Fruit fly (Drosophila melanogaster) whole organism, embryonic: Measurements from ENCODE around the gene RpS3.

Experiments used
- Bgb ChIP-seq: fragments of 200-800 bp; sonication (Bioruptor generic); IDR thresholded peaks from 2 replicates; pipeline ENCODE4 v1.3.6; 2022; ENCODE audit warnings: missing biosample characterization, missing genetic modification characterization; ENCODE audit not compliant: partially characterized antibody
- CG10366 ChIP-seq: fragments of 200-800 bp; sonication (Bioruptor generic); IDR thresholded peaks from 2 replicates; pipeline ENCODE4 v1.3.6; 2022; ENCODE audit warnings: missing biosample characterization, missing genetic modification characterization
- CG13894 ChIP-seq: fragments of 200-800 bp; sonication (Bioruptor generic); optimal IDR thresholded peaks from 3 replicates; lab custom pipeline; 2018; ENCODE audit warnings: missing biosample characterization, mild to moderate bottlenecking, missing genetic modification characterization, moderate library complexity
- CG15514 ChIP-seq: fragments of 200-800 bp; sonication (Bioruptor generic); optimal IDR thresholded peaks from 3 replicates; lab custom pipeline; 2017; ENCODE audit warnings: missing biosample characterization, missing genetic modification characterization, mild to moderate bottlenecking, moderate library complexity, missing genetic modification reagents
- CG15601 ChIP-seq: fragments of 200-800 bp; sonication (Bioruptor generic); optimal IDR thresholded peaks from 3 replicates; lab custom pipeline; 2019; ENCODE audit warnings: missing biosample characterization, mild to moderate bottlenecking, missing genetic modification characterization, moderate library complexity
- CG1603 ChIP-seq: fragments of 200-800 bp; sonication (Bioruptor generic); optimal IDR thresholded peaks from 2 replicates; lab custom pipeline; 2019; ENCODE audit warnings: missing biosample characterization, mild to moderate bottlenecking, missing genetic modification characterization, moderate library complexity
- CG2199 ChIP-seq: fragments of 200-800 bp; sonication (Bioruptor generic); IDR thresholded peaks from 3 replicates; pipeline ENCODE4 v1.3.6; 2022; ENCODE audit warnings: missing biosample characterization, missing genetic modification characterization
- CG34224 ChIP-seq: fragments of 200-800 bp; sonication (Bioruptor generic); IDR thresholded peaks from 3 replicates; pipeline ENCODE4 v1.3.6; 2022; ENCODE audit warnings: missing biosample characterization, missing genetic modification characterization; ENCODE audit not compliant: partially characterized antibody
- CG9797 ChIP-seq: fragments of 200-800 bp; sonication (Bioruptor generic); optimal IDR thresholded peaks from 3 replicates; lab custom pipeline; 2018; ENCODE audit warnings: missing biosample characterization, mild to moderate bottlenecking, missing genetic modification characterization
- D ChIP-seq, 2 experiments: fragments of 200-800 bp in 1 of 2; fragments of >200 bp in 1 of 2; sonication (Bioruptor generic) in 1 of 2; optimal IDR thresholded peaks; 2 replicates in 1 of 2; 3 replicates in 1 of 2; lab custom pipeline; 2017; ENCODE audit warnings: mild to moderate bottlenecking in 1 of 2, missing biosample characterization in 1 of 2, missing genetic modification characterization in 1 of 2, missing genetic modification reagents in 1 of 2
- Deaf1 ChIP-seq: fragments of 200-800 bp; optimal IDR thresholded peaks from 3 replicates; lab custom pipeline; 2019; ENCODE audit warnings: missing biosample characterization, mild to moderate bottlenecking, missing genetic modification characterization, moderate library complexity
- Dip2 ChIP-seq: fragments of 200-800 bp; sonication (Bioruptor generic); IDR thresholded peaks from 2 replicates; pipeline ENCODE4 v1.3.6; 2022; ENCODE audit warnings: missing biosample characterization, missing genetic modification characterization
- E2f2 ChIP-seq: fragments of 200-800 bp; sonication (Bioruptor generic); IDR thresholded peaks from 2 replicates; pipeline ENCODE4 v1.3.6; 2022; ENCODE audit warnings: missing biosample characterization, missing genetic modification characterization
- HLH4C ChIP-seq: fragments of 200-800 bp; sonication (Bioruptor generic); IDR thresholded peaks from 3 replicates; pipeline ENCODE4 v1.3.6; 2022; ENCODE audit warnings: missing biosample characterization, missing genetic modification characterization; ENCODE audit not compliant: partially characterized antibody
- Hr3 ChIP-seq: fragments of 200-800 bp; sonication (Bioruptor generic); optimal IDR thresholded peaks from 3 replicates; lab custom pipeline; 2016; ENCODE audit warnings: missing biosample characterization, missing genetic modification characterization
- Hr78 ChIP-seq, 2 experiments: fragments of 200-800 bp in 1 of 2; fragments of >200 bp in 1 of 2; sonication (Bioruptor generic) in 1 of 2; optimal IDR thresholded peaks; 2 replicates each; lab custom pipeline; 2017 to 2019; ENCODE audit warnings: missing biosample characterization in 2 of 2, missing genetic modification characterization in 2 of 2, mild to moderate bottlenecking in 1 of 2, moderate library complexity in 1 of 2
- Hsf ChIP-seq: fragments of 200-800 bp; sonication (Bioruptor generic); optimal IDR thresholded peaks from 3 replicates; lab custom pipeline; 2016; ENCODE audit warnings: missing biosample characterization, missing genetic modification characterization
- Jarid2 ChIP-seq: fragments of 200-800 bp; sonication (Bioruptor generic); optimal IDR thresholded peaks from 3 replicates; lab custom pipeline; 2017; ENCODE audit warnings: mild to moderate bottlenecking, missing biosample characterization, missing genetic modification reagents, missing genetic modification characterization
- Pdp1 ChIP-seq, 2 experiments: fragments of 200-800 bp; sonication (Bioruptor generic); optimal IDR thresholded peaks; 3 replicates each; lab custom pipeline; 2016; ENCODE audit warnings: missing biosample characterization in 2 of 2, missing genetic modification characterization in 2 of 2, mild to moderate bottlenecking in 1 of 2, moderate library complexity in 1 of 2
- Trl ChIP-seq, 3 experiments: fragments of >200 bp in 2 of 3; fragments of 200-800 bp in 1 of 3; sonication (Bioruptor generic) in 1 of 3; optimal IDR thresholded peaks; 2 replicates in 1 of 3; 3 replicates in 2 of 3; lab custom pipeline; 2016 to 2017; ENCODE audit warnings: missing biosample characterization in 1 of 3, missing genetic modification characterization in 1 of 3
- abd-A ChIP-seq: fragments of 200-800 bp; sonication (Bioruptor generic); optimal IDR thresholded peaks from 3 replicates; lab custom pipeline; 2019; ENCODE audit warnings: missing biosample characterization, mild to moderate bottlenecking, missing genetic modification characterization, moderate library complexity
- bbx ChIP-seq: fragments of 200-800 bp; sonication (Bioruptor generic); IDR thresholded peaks from 2 replicates; pipeline ENCODE4 v1.3.6; 2022; ENCODE audit warnings: missing biosample characterization, missing genetic modification characterization; ENCODE audit not compliant: partially characterized antibody
- bsh ChIP-seq, 2 experiments: fragments of 200-800 bp; sonication (Bioruptor generic); optimal IDR thresholded peaks; 2 replicates each; lab custom pipeline; 2017 to 2018; ENCODE audit warnings: mild to moderate bottlenecking in 2 of 2, missing biosample characterization in 2 of 2, missing genetic modification characterization in 2 of 2, moderate library complexity in 1 of 2
- chinmo ChIP-seq: fragments of 200-800 bp; sonication (Bioruptor generic); IDR thresholded peaks from 4 replicates; pipeline ENCODE4 v1.3.6; 2022; ENCODE audit warnings: missing biosample characterization, missing genetic modification characterization; ENCODE audit not compliant: partially characterized antibody
- crol ChIP-seq: fragments of 200-800 bp; sonication (Bioruptor generic); IDR thresholded peaks from 2 replicates; pipeline ENCODE4 v1.3.6; 2022; ENCODE audit warnings: missing biosample characterization, missing genetic modification characterization
- crp ChIP-seq, 2 experiments: fragments of 200-800 bp; sonication (Bioruptor generic); optimal IDR thresholded peaks; 2 replicates in 1 of 2; 3 replicates in 1 of 2; lab custom pipeline; 2017; ENCODE audit warnings: missing biosample characterization in 2 of 2, missing genetic modification characterization in 2 of 2, mild to moderate bottlenecking in 1 of 2, moderate library complexity in 1 of 2
- ewg ChIP-seq: fragments of 200-800 bp; sonication (Bioruptor generic); optimal IDR thresholded peaks from 3 replicates; lab custom pipeline; 2017; ENCODE audit warnings: mild to moderate bottlenecking, missing biosample characterization, missing genetic modification reagents, missing genetic modification characterization
- exex ChIP-seq: fragments of 200-800 bp; sonication (Bioruptor generic); optimal IDR thresholded peaks from 4 replicates; lab custom pipeline; 2018; ENCODE audit warnings: missing biosample characterization, mild to moderate bottlenecking, missing genetic modification characterization, moderate library complexity
- eyg ChIP-seq: fragments of 200-800 bp; sonication (Bioruptor generic); optimal IDR thresholded peaks from 3 replicates; lab custom pipeline; 2016; ENCODE audit warnings: missing biosample characterization, missing genetic modification characterization
- fd64A ChIP-seq: fragments of 200-800 bp; sonication (Bioruptor generic); optimal IDR thresholded peaks from 3 replicates; lab custom pipeline; 2018; ENCODE audit warnings: missing biosample characterization, mild to moderate bottlenecking, missing genetic modification characterization
- fd96Cb ChIP-seq: fragments of 200-800 bp; sonication (Bioruptor generic); optimal IDR thresholded peaks from 2 replicates; lab custom pipeline; 2018; ENCODE audit warnings: missing biosample characterization, mild to moderate bottlenecking, missing genetic modification characterization, moderate library complexity
- hbn ChIP-seq: fragments of 200-800 bp; sonication (Bioruptor generic); IDR thresholded peaks from 2 replicates; pipeline ENCODE4 v1.3.6; 2022; ENCODE audit warnings: missing biosample characterization, missing genetic modification characterization; ENCODE audit not compliant: partially characterized antibody
- kay ChIP-seq: fragments of 200-800 bp; sonication (Bioruptor generic); optimal IDR thresholded peaks from 2 replicates; lab custom pipeline; 2016; ENCODE audit warnings: missing biosample characterization, missing genetic modification characterization
- knrl ChIP-seq: fragments of 200-800 bp; sonication (Bioruptor generic); IDR thresholded peaks from 3 replicates; pipeline ENCODE4 v1.3.6; 2022; ENCODE audit warnings: missing biosample characterization, missing genetic modification characterization; ENCODE audit not compliant: partially characterized antibody
- nom ChIP-seq: fragments of 200-800 bp; sonication (Bioruptor generic); optimal IDR thresholded peaks from 2 replicates; lab custom pipeline; 2017; ENCODE audit warnings: missing biosample characterization, missing genetic modification characterization, mild to moderate bottlenecking, moderate library complexity, missing genetic modification reagents
- p53 ChIP-seq: fragments of 200-800 bp; sonication (Bioruptor generic); optimal IDR thresholded peaks from 2 replicates; lab custom pipeline; 2016; ENCODE audit warnings: missing biosample characterization, missing genetic modification characterization
- ranshi ChIP-seq: fragments of 200-800 bp; sonication (Bioruptor generic); IDR thresholded peaks from 2 replicates; pipeline ENCODE4 v1.3.6; 2022; ENCODE audit warnings: missing biosample characterization, missing genetic modification characterization
- row ChIP-seq: fragments of 200-800 bp; sonication (Bioruptor generic); IDR thresholded peaks from 3 replicates; pipeline ENCODE4 v1.3.6; 2022; ENCODE audit warnings: missing biosample characterization, missing genetic modification characterization
- sens ChIP-seq: fragments of 200-800 bp; sonication (Bioruptor generic); peaks from one replicate; lab custom pipeline; 2016; ENCODE audit warnings: missing biosample characterization, missing genetic modification characterization
- seq ChIP-seq: fragments of 200-800 bp; sonication (Bioruptor generic); IDR thresholded peaks from 2 replicates; pipeline ENCODE4 v1.3.6; 2022; ENCODE audit warnings: missing biosample characterization, missing genetic modification characterization
- sima ChIP-seq: fragments of 200-800 bp; sonication (Bioruptor generic); optimal IDR thresholded peaks from 2 replicates; lab custom pipeline; 2016; ENCODE audit warnings: missing biosample characterization, missing genetic modification characterization
- so ChIP-seq: fragments of 200-800 bp; sonication (Bioruptor generic); IDR thresholded peaks from 3 replicates; pipeline ENCODE4 v1.3.6; 2022; ENCODE audit warnings: missing biosample characterization, missing genetic modification characterization
- vvl ChIP-seq: fragments of 200-800 bp; sonication (Bioruptor generic); IDR thresholded peaks from 2 replicates; pipeline ENCODE4 v1.3.6; 2022; ENCODE audit warnings: missing biosample characterization, missing genetic modification characterization
- wor ChIP-seq: fragments of 200-800 bp; sonication (Bioruptor generic); IDR thresholded peaks from 2 replicates; pipeline ENCODE4 v1.3.6; 2022; ENCODE audit warnings: missing biosample characterization, missing genetic modification characterization
- yki ChIP-seq: fragments of >200 bp; optimal IDR thresholded peaks from 3 replicates; lab custom pipeline; 2018
- z ChIP-seq: fragments of 200-800 bp; sonication (Bioruptor generic); IDR thresholded peaks from 3 replicates; pipeline ENCODE4 v1.3.6; 2022; ENCODE audit warnings: missing biosample characterization, missing genetic modification characterization
- zen2 ChIP-seq: fragments of 200-800 bp; sonication (Bioruptor generic); IDR thresholded peaks from 3 replicates; pipeline ENCODE4 v1.3.6; 2022; ENCODE audit warnings: missing biosample characterization, missing genetic modification characterization; ENCODE audit not compliant: partially characterized antibody
- zf30C ChIP-seq: fragments of 200-800 bp; sonication (Bioruptor generic); optimal IDR thresholded peaks from 3 replicates; lab custom pipeline; 2018; ENCODE audit warnings: missing biosample characterization, mild to moderate bottlenecking, missing genetic modification characterization

Gene RpS3

DNA sequence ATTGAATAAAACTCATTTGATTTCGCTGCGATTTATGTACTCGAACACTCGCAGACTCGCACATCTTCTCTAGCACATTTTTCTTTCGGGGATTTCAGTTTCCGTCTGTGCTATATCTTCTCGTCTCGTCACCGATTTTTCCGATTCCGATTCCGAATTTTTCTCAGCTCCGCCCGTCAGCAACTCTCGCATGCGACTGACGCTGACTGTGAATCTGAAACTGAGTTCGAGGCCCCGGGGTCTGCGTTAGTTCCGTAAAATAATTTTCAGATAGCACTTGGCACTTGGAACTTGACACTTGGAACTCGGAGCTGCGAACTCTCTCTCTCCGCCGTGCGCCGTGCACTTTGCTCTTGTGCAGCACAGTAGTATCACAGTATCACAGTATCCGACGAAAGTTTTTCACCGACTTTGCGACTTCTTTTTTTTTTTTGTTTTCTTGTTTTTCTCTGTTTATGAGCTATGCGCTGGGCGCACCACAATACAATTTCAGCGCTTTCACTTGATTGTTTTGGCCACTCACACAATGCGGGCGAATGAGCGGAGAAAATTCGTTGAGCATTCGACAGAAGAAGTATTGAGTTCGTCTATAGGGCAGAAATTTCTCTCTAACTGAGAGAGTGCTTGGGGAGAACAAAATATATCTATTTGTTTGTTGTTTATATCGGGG is 26.1 kb downstream of the RpS3 start, which contains the start of gene CG4393 (continued):
- TF ChIP-seq crp (GFP tag; optimal IDR thresholded peaks at IDR 0.05; lab: Kevin White, UChicago): no peak
- TF ChIP-seq D (optimal IDR thresholded peaks at IDR 0.05; lab: Kevin White, UChicago): no peak
- no peak for TF ChIP-seq D (GFP tag; optimal IDR thresholded peaks at IDR 0.05; lab: Kevin White, UChicago)
- TF ChIP-seq fd96Cb: no peak
- TF ChIP-seq CG13894: peak; percentile 90
- TF ChIP-seq knrl: no peak
- no peak for TF ChIP-seq Hsf (GFP tag; lab: Kevin White, UChicago)
- peak in 1 of 2 experiments; percentile 44 for TF ChIP-seq bsh (GFP tag; optimal IDR thresholded peaks at IDR 0.05; lab: Kevin White, UChicago)
- TF ChIP-seq vvl: 0 out of 2 replicates have a peak, but pooled peaks have one; percentile 24
- no peak for TF ChIP-seq CG15601 (tag; lab: Kevin White, UChicago)
- no peak for TF ChIP-seq zf30C (GFP tag; lab: Kevin White, UChicago)
- TF ChIP-seq seq (GFP tag; lab: Robert Waterston, UW): no peak
- TF ChIP-seq so: no peak
- TF ChIP-seq abd-A (tag; lab: Kevin White, UChicago): peak; percentile 57
- no peak for TF ChIP-seq sima
- peak; percentile 43 for TF ChIP-seq Jarid2 (GFP tag; lab: Kevin White, UChicago)
- peak; percentile 49 for TF ChIP-seq sens (GFP tag; lab: Kevin White, UChicago)
- peak; percentile 73; the same call in 2 of the 3 replicates for TF ChIP-seq z
- TF ChIP-seq Hr78 (GFP tag; optimal IDR thresholded peaks at IDR 0.05; lab: Kevin White, UChicago): peak in 1 of 2 experiments; percentile 91
- TF ChIP-seq CG10366 (GFP tag; lab: Robert Waterston, UW): no peak
- no peak for TF ChIP-seq wor (GFP tag; lab: Robert Waterston, UW)
- TF ChIP-seq HLH4C (GFP tag; lab: Robert Waterston, UW): 0 out of 3 replicates have a peak, but pooled peaks have one; percentile 30
- TF ChIP-seq bbx: no peak
- TF ChIP-seq Dip2: no peak
- 0 out of 2 replicates have a peak, but pooled peaks have one; percentile 16 for TF ChIP-seq Bgb
- 0 out of 2 replicates have a peak, but pooled peaks have one; percentile 9 for TF ChIP-seq hbn (GFP tag; lab: Robert Waterston, UW)
- no peak for TF ChIP-seq E2f2 (GFP tag; lab: Robert Waterston, UW)
- no peak for TF ChIP-seq p53
- TF ChIP-seq fd64A (GFP tag; lab: Kevin White, UChicago): no peak
- TF ChIP-seq CG9797: no peak
- TF ChIP-seq row: peak; percentile 51
- no peak for TF ChIP-seq zen2 (GFP tag; lab: Robert Waterston, UW)
- peak; percentile 80 for TF ChIP-seq nom (GFP tag; lab: Kevin White, UChicago)
- TF ChIP-seq ranshi: no peak
- no peak for TF ChIP-seq yki (lab: Kevin White, UChicago)
- TF ChIP-seq Deaf1 (tag; lab: Kevin White, UChicago): peak; percentile 31

DNA sequence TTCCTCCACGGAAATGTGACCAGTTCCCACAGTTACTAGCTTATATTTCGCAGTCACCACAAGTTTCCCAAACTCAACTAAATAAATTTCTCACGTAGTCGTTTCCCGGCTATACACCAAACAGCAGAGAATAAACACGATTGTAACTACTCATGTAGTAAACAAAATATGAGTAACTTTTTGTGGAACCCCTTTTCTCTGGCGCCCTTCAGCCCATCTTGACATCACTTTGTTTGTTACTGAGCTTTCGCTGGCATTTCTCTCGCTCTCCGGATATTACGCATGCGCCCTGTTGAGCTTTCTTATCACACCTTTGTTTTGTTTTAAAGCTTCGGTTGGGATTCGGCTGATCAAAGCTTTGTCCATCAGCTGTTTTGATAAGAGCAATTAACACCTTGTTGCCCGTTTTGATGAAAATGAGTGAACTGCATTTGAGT is 27.4 kb downstream of the RpS3 start:
- TF ChIP-seq eyg: no peak
- TF ChIP-seq Trl (optimal IDR thresholded peaks at IDR 0.05; lab: Kevin White, UChicago): peak; percentile 50 to 62
- no peak for TF ChIP-seq Trl (GFP tag; optimal IDR thresholded peaks at IDR 0.05; lab: Kevin White, UChicago)
- peak; percentile 5 for TF ChIP-seq exex (tag; lab: Kevin White, UChicago)
- peak in 1 of 2 experiments; percentile 30 for TF ChIP-seq Pdp1 (GFP tag; optimal IDR thresholded peaks at IDR 0.05; lab: Kevin White, UChicago)
- TF ChIP-seq kay (GFP tag; lab: Kevin White, UChicago): peak; percentile 31
- TF ChIP-seq CG34224: 0 out of 3 replicates have a peak, but pooled peaks have one; percentile 19
- peak; percentile 40; the same call in 2 of the 3 replicates for TF ChIP-seq CG2199
- TF ChIP-seq crol (GFP tag; lab: Robert Waterston, UW): peak; percentile 74
- TF ChIP-seq ewg (GFP tag; lab: Kevin White, UChicago): peak; percentile 59
- peak; percentile 60 for TF ChIP-seq CG13894
- TF ChIP-seq CG1603 (tag; lab: Kevin White, UChicago): peak; percentile 4
- no peak for TF ChIP-seq Hr3 (GFP tag; lab: Kevin White, UChicago)
- TF ChIP-seq crp (GFP tag; optimal IDR thresholded peaks at IDR 0.05; lab: Kevin White, UChicago): peak in 1 of 2 experiments; percentile 73
- 0 out of 4 replicates have a peak, but pooled peaks have one; percentile 24 for TF ChIP-seq chinmo (GFP tag; lab: Robert Waterston, UW)
- TF ChIP-seq CG15514 (GFP tag; lab: Kevin White, UChicago): peak; percentile 37
